Worm (Caenorhabditis elegans): ENCODE results near the gene arx-6.

- no peak for TF ChIP-seq W03F9.2 (tag; optimal IDR thresholded peaks at IDR 0.05)
- TF ChIP-seq him-1 (tag; optimal IDR thresholded peaks at IDR 0.05): no peak
These were observed 20.6 kb downstream of the arx-6 start, which contains the start of gene nhl-2 for ce11 chrIII:4899035-4899578.

All from whole organism, L4/young adult.